Fruit fly (Drosophila melanogaster): ENCODE data around the gene TotE.
A peak's percentile ranks its signal among the peaks of the same experiment; 100 is the strongest.

Gene TotE

DNA sequence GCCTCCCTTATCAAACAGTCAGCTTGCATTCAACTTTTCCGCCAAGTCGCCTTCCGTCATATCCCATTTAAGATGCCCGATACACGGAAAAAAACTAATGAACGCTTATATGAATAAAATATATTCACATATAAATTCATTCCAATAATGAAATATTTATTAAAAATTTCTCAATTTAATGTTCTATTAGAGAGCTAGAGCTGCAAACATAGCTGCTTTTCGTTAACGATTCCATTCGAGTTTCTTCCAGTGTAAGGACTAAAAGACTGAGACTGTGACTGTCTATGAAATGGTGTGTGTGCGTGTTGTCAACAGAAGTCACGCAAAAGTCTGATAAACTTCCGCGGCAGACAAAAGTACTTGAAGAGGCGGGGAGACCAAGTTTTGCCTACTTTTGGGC, 16.8 kb upstream of the TotE start:
- TF ChIP-seq CG11902 (GFP tag; optimal IDR thresholded peaks at IDR 0.05) (no peak), cyc (GFP tag; optimal IDR thresholded peaks at IDR 0.05) (no peak), Hr4 (GFP tag; optimal IDR thresholded peaks at IDR 0.05) (peak; percentile 30), CG10631 (GFP tag; optimal IDR thresholded peaks at IDR 0.05) (peak; percentile 11), eg (GFP tag; IDR thresholded peaks at IDR 0.05) (no peak), CG15336 (GFP tag; IDR thresholded peaks at IDR 0.05) (peak; percentile 38; the same call in 1 of the 2 replicates), Ets21C (GFP tag; optimal IDR thresholded peaks at IDR 0.05) (no peak), dac (GFP tag; optimal IDR thresholded peaks at IDR 0.05) (no peak), topi (GFP tag; optimal IDR thresholded peaks at IDR 0.05) (no peak), CG8119 (GFP tag; IDR thresholded peaks at IDR 0.05) (peak; percentile 22; the same call in 1 of the 3 replicates), CG31627 (GFP tag; optimal IDR thresholded peaks at IDR 0.05) (no peak), net (GFP tag; optimal IDR thresholded peaks at IDR 0.05) (no peak), CG6276 (GFP tag; optimal IDR thresholded peaks at IDR 0.05) (no peak), Hr39 (GFP tag; optimal IDR thresholded peaks at IDR 0.05) (no peak), CG3032 (tag; optimal IDR thresholded peaks at IDR 0.05) (no peak), Sox14 (GFP tag; optimal IDR thresholded peaks at IDR 0.05) (no peak), CG11294 (GFP tag; IDR thresholded peaks at IDR 0.05) (no peak), pdm3 (GFP tag; optimal IDR thresholded peaks at IDR 0.05) (peak; percentile 21), fkh (GFP tag; optimal IDR thresholded peaks at IDR 0.05) (no peak), CG3919 (GFP tag; optimal IDR thresholded peaks at IDR 0.05) (peak; percentile 25), Lpt (GFP tag; optimal IDR thresholded peaks at IDR 0.05) (no peak), vri (GFP tag; optimal IDR thresholded peaks at IDR 0.05) (no peak), CG4318 (GFP tag; optimal IDR thresholded peaks at IDR 0.05) (peak; percentile 9), Hr38 (GFP tag; optimal IDR thresholded peaks at IDR 0.05) (no peak), CG9139 (GFP tag; optimal IDR thresholded peaks at IDR 0.05) (no peak), Gug (GFP tag; IDR thresholded peaks at IDR 0.05) (no peak), CG11762 (GFP tag; optimal IDR thresholded peaks at IDR 0.05; ENCODE audit: insufficient read depth) (no peak), CG8319 (GFP tag; optimal IDR thresholded peaks at IDR 0.05) (no peak), achi (GFP tag; optimal IDR thresholded peaks at IDR 0.05) (no peak), Sox102F (GFP tag; optimal IDR thresholded peaks at IDR 0.05) (peak; percentile 0), CG8632 (GFP tag; optimal IDR thresholded peaks at IDR 0.05) (peak; percentile 9), Smox (GFP tag; optimal IDR thresholded peaks at IDR 0.05) (no peak), acj6 (GFP tag; optimal IDR thresholded peaks at IDR 0.05) (peak; percentile 19), Eip75B (GFP tag; optimal IDR thresholded peaks at IDR 0.05) (no peak), lz (GFP tag; optimal IDR thresholded peaks at IDR 0.05) (no peak), OdsH (GFP tag; optimal IDR thresholded peaks at IDR 0.05) (peak; percentile 42), salr (GFP tag; optimal IDR thresholded peaks at IDR 0.05) (peak in 1 of 2 experiments; percentile 13), fd59A (GFP tag; optimal IDR thresholded peaks at IDR 0.05) (no peak), CG6163 (GFP tag; IDR thresholded peaks at IDR 0.05) (0 out of 3 replicates have a peak, but pooled peaks have one; percentile 21), CG1621 (tag; optimal IDR thresholded peaks at IDR 0.05) (no peak), CG6792 (GFP tag; optimal IDR thresholded peaks at IDR 0.05) (peak; percentile 10), CG16779 (tag; optimal IDR thresholded peaks at IDR 0.05) (no peak), Blimp-1 (GFP tag; optimal IDR thresholded peaks at IDR 0.05) (no peak), CG6808 (GFP tag; optimal IDR thresholded peaks at IDR 0.05) (no peak), CG10669 (GFP tag; optimal IDR thresholded peaks at IDR 0.05) (peak; percentile 39), dsx (GFP tag; optimal IDR thresholded peaks at IDR 0.05; ENCODE audit: poor library complexity, severe bottlenecking) (no peak), Ets96B (tag; optimal IDR thresholded peaks at IDR 0.05) (peak; percentile 37), spab (GFP tag; optimal IDR thresholded peaks at IDR 0.05) (peak; percentile 5), fd85E (GFP tag; optimal IDR thresholded peaks at IDR 0.05) (no peak), ss (GFP tag; optimal IDR thresholded peaks at IDR 0.05) (peak in 1 of 2 experiments; percentile 36), CG7368 (GFP tag; optimal IDR thresholded peaks at IDR 0.05) (no peak), CG6854 (GFP tag; optimal IDR thresholded peaks at IDR 0.05) (no peak), svp (GFP tag) (peak; percentile 26)
